Worm (Caenorhabditis elegans) whole organism, L2 larva: ENCODE data around the gene set-2.
A peak's percentile ranks its signal among the peaks of the same experiment; 100 is the strongest.

ENCODE experiments used
- C34F6.9 ChIP-seq: fragments of 150-350 bp; optimal IDR thresholded peaks from 2 replicates; lab custom pipeline; 2014; ENCODE audit warnings: missing biosample characterization, missing genetic modification characterization
- F13H6.1 ChIP-seq: sonication (generic microtip); optimal IDR thresholded peaks from 2 replicates; lab custom pipeline; 2016; ENCODE audit warnings: missing genetic modification characterization, missing compliant biosample characterization
- Y55F3AM.14 ChIP-seq: fragments of 200-800 bp; sonication (Bioruptor generic); optimal IDR thresholded peaks from 2 replicates; lab custom pipeline; 2018; ENCODE audit warnings: mild to moderate bottlenecking, missing genetic modification characterization, missing compliant biosample characterization
- aly-2 ChIP-seq: fragments of 150-350 bp; optimal IDR thresholded peaks from 2 replicates; lab custom pipeline; 2014; ENCODE audit warnings: missing biosample characterization, missing genetic modification characterization
- ama-1 ChIP-seq: fragments of 150-350 bp; optimal IDR thresholded peaks from 2 replicates; lab custom pipeline; 2018; ENCODE audit warnings: inconsistent platforms
- blmp-1 ChIP-seq: sonication (generic microtip); optimal IDR thresholded peaks from 2 replicates; lab custom pipeline; 2017; ENCODE audit warnings: missing genetic modification characterization, mild to moderate bottlenecking, missing compliant biosample characterization, antibody characterized with exemption, moderate library complexity; ENCODE audit not compliant: insufficient read depth
- ceh-16 ChIP-seq: fragments of 150-350 bp; optimal IDR thresholded peaks from 2 replicates; lab custom pipeline; 2014; ENCODE audit warnings: missing biosample characterization, missing genetic modification characterization
- crh-2 ChIP-seq: sonication (generic microtip); optimal IDR thresholded peaks from 2 replicates; lab custom pipeline; 2017; ENCODE audit warnings: missing biosample characterization, missing genetic modification characterization
- egl-27 ChIP-seq: sonication (generic microtip); optimal IDR thresholded peaks from 3 replicates; lab custom pipeline; 2017; ENCODE audit warnings: missing biosample characterization, missing genetic modification reagents, missing genetic modification characterization
- elt-1 ChIP-seq: fragments of 150-350 bp; optimal IDR thresholded peaks from 2 replicates; lab custom pipeline; 2014; ENCODE audit warnings: missing biosample characterization, missing genetic modification characterization
- elt-3 ChIP-seq: sonication (generic microtip); optimal IDR thresholded peaks from 2 replicates; lab custom pipeline; 2017; ENCODE audit warnings: missing biosample characterization, missing genetic modification characterization
- fos-1 ChIP-seq: fragments of 150-350 bp; optimal IDR thresholded peaks from 2 replicates; lab custom pipeline; 2014; ENCODE audit warnings: missing biosample characterization, missing genetic modification characterization
- gmeb-1 ChIP-seq: fragments of 150-350 bp; optimal IDR thresholded peaks from 2 replicates; lab custom pipeline; 2014; ENCODE audit warnings: missing biosample characterization, missing genetic modification characterization
- lin-13 ChIP-seq: fragments of 150-350 bp; optimal IDR thresholded peaks from 2 replicates; lab custom pipeline; 2014; ENCODE audit warnings: missing biosample characterization, missing genetic modification reagents, missing genetic modification characterization
- lin-39 ChIP-seq: fragments of 150-350 bp; optimal IDR thresholded peaks from 2 replicates; lab custom pipeline; 2014; ENCODE audit warnings: missing biosample characterization, missing genetic modification reagents, missing genetic modification characterization
- lsy-2 ChIP-seq, 2 experiments: fragments of 150-350 bp in 1 of 2; sonication (generic microtip) in 1 of 2; optimal IDR thresholded peaks; 2 replicates each; lab custom pipeline; 2014 to 2017; ENCODE audit warnings: missing biosample characterization in 2 of 2, missing genetic modification characterization in 2 of 2
- mab-5 ChIP-seq: fragments of 150-350 bp; optimal IDR thresholded peaks from 2 replicates; lab custom pipeline; 2014; ENCODE audit warnings: missing biosample characterization, missing genetic modification characterization
- mbf-1 ChIP-seq: sonication (generic microtip); optimal IDR thresholded peaks from 2 replicates; lab custom pipeline; 2017; ENCODE audit warnings: missing biosample characterization, missing genetic modification characterization
- mdl-1 ChIP-seq, 2 experiments: fragments of 150-350 bp in 1 of 2; sonication (generic microtip) in 1 of 2; optimal IDR thresholded peaks; 2 replicates each; lab custom pipeline; 2017; ENCODE audit warnings: missing biosample characterization in 2 of 2, missing genetic modification characterization in 2 of 2
- nhr-10 ChIP-seq: sonication (generic microtip); optimal IDR thresholded peaks from 2 replicates; lab custom pipeline; 2017; ENCODE audit warnings: missing biosample characterization, missing genetic modification characterization
- nhr-11 ChIP-seq: fragments of 150-350 bp; optimal IDR thresholded peaks from 2 replicates; lab custom pipeline; 2014; ENCODE audit warnings: missing biosample characterization, missing genetic modification characterization
- nhr-12 ChIP-seq: fragments of 150-350 bp; optimal IDR thresholded peaks from 2 replicates; lab custom pipeline; 2014; ENCODE audit warnings: missing biosample characterization, missing genetic modification characterization
- nhr-129 ChIP-seq: fragments of 150-350 bp; optimal IDR thresholded peaks from 2 replicates; lab custom pipeline; 2014; ENCODE audit warnings: missing biosample characterization, missing genetic modification characterization
- nhr-21 ChIP-seq: fragments of 150-350 bp; optimal IDR thresholded peaks from 2 replicates; lab custom pipeline; 2014; ENCODE audit warnings: missing biosample characterization, missing genetic modification characterization
- nhr-23 ChIP-seq: fragments of 150-350 bp; optimal IDR thresholded peaks from 2 replicates; lab custom pipeline; 2014; ENCODE audit warnings: missing biosample characterization, missing genetic modification reagents, missing genetic modification characterization
- nhr-237 ChIP-seq: fragments of 150-350 bp; optimal IDR thresholded peaks from 2 replicates; lab custom pipeline; 2014; ENCODE audit warnings: missing biosample characterization, missing genetic modification characterization
- nhr-6 ChIP-seq: fragments of 150-350 bp; optimal IDR thresholded peaks from 2 replicates; lab custom pipeline; 2014; ENCODE audit warnings: missing biosample characterization, missing genetic modification characterization
- nhr-77 ChIP-seq: fragments of 150-350 bp; optimal IDR thresholded peaks from 2 replicates; lab custom pipeline; 2014; ENCODE audit warnings: missing biosample characterization, missing genetic modification characterization
- sem-4 ChIP-seq: fragments of 150-350 bp; optimal IDR thresholded peaks from 2 replicates; lab custom pipeline; 2014; ENCODE audit warnings: missing biosample characterization, missing genetic modification reagents, missing genetic modification characterization
- skn-1 ChIP-seq: sonication (generic microtip); optimal IDR thresholded peaks from 2 replicates; lab custom pipeline; 2017; ENCODE audit warnings: missing biosample characterization, missing genetic modification characterization
- sma-3 ChIP-seq: sonication (generic microtip); optimal IDR thresholded peaks from 2 replicates; lab custom pipeline; 2016; ENCODE audit warnings: missing genetic modification reagents, missing genetic modification characterization, missing compliant biosample characterization
- sma-9 ChIP-seq, 2 experiments: fragments of 150-350 bp in 1 of 2; sonication (generic microtip) in 1 of 2; optimal IDR thresholded peaks; 2 replicates each; lab custom pipeline; 2014 to 2016; ENCODE audit warnings: missing genetic modification characterization in 2 of 2, mild to moderate bottlenecking in 1 of 2, missing biosample characterization in 1 of 2, missing compliant biosample characterization in 1 of 2, missing genetic modification reagents in 1 of 2, moderate library complexity in 1 of 2
- unc-39 ChIP-seq: fragments of 150-350 bp; optimal IDR thresholded peaks from 2 replicates; lab custom pipeline; 2014; ENCODE audit warnings: missing biosample characterization, missing genetic modification characterization
- unc-55 ChIP-seq: fragments of 150-350 bp; sonication (generic microtip); optimal IDR thresholded peaks from 3 replicates; lab custom pipeline; 2014; ENCODE audit warnings: missing biosample characterization, missing genetic modification reagents, missing genetic modification characterization
- zag-1 ChIP-seq: fragments of 150-350 bp; optimal IDR thresholded peaks from 2 replicates; lab custom pipeline; 2014; ENCODE audit warnings: missing biosample characterization, missing genetic modification characterization
- ztf-11 ChIP-seq: sonication (generic microtip); optimal IDR thresholded peaks from 2 replicates; lab custom pipeline; 2017; ENCODE audit warnings: missing biosample characterization, missing genetic modification characterization

set-2 gene

ce11 chrIII:4909938-4910337 lies 20.1 kb downstream of the set-2 start, which contains the start of gene F26F4.12:
F26F4.12 (minus strand) TSS chrIII:4910038.
- no peak for TF ChIP-seq crh-2 (tag; lab: Kevin White, UChicago)
- TF ChIP-seq fos-1 (tag; lab: Kevin White, UChicago), result no peak
- TF ChIP-seq lin-13 (GFP tag; lab: Kevin White, UChicago), result no peak
- no peak for TF ChIP-seq skn-1 (tag; lab: Kevin White, UChicago)
- TF ChIP-seq elt-1, result no peak
- TF ChIP-seq nhr-129 (tag; lab: Kevin White, UChicago), result no peak
- no peak for TF ChIP-seq lsy-2 (tag; optimal IDR thresholded peaks at IDR 0.05; lab: Kevin White, UChicago)

DNA sequence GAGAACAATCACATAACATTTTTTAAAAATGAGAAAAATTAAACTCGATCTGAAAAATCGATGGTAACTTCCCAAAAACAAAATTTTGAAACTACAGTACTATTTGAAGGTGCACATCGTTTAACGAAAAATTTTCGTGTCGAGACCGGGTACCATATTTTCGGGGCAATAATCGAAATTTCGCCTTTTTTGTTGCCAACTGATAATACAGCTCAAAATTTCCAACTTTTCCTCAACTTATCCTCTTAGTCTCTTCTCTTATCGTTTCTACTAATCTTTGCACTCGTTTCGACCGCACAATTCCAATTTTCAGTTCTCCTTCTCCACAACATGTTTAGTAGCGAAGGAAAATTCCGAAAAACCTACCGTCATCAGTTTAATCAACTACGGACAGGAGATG lies 23.1 kb downstream of the set-2 start, which contains the start of gene rom-1:
TSS of gene rom-1 (plus strand) at position 301 of the 400 bp plus-strand sequence.
- no peak for TF ChIP-seq zag-1
- TF ChIP-seq lsy-2 (tag; optimal IDR thresholded peaks at IDR 0.05; lab: Kevin White, UChicago), result no peak
- TF ChIP-seq lin-13 (GFP tag; lab: Kevin White, UChicago), result no peak
- no peak for TF ChIP-seq C34F6.9 (tag; lab: Kevin White, UChicago)
- no peak for TF ChIP-seq ama-1 (lab: Kevin White, UChicago)
- TF ChIP-seq unc-39 (tag; lab: Kevin White, UChicago), result no peak
- TF ChIP-seq nhr-129 (tag; lab: Kevin White, UChicago), result no peak
- TF ChIP-seq sem-4 (tag; lab: Kevin White, UChicago), result no peak
- TF ChIP-seq lin-39 (tag; lab: Kevin White, UChicago), result no peak
- no peak for TF ChIP-seq gmeb-1
- no peak for TF ChIP-seq egl-27 (tag; lab: Kevin White, UChicago)
- no peak for TF ChIP-seq skn-1 (tag; lab: Kevin White, UChicago)
- TF ChIP-seq Y55F3AM.14 (GFP tag; lab: Kevin White, UChicago), result no peak
- no peak for TF ChIP-seq elt-3 (tag; lab: Kevin White, UChicago)
- TF ChIP-seq nhr-77 (tag; lab: Kevin White, UChicago), result no peak

ce11 chrIII:4906365-4906764 lies 23.6 kb downstream of the set-2 start:
- no peak for TF ChIP-seq nhr-77 (tag; lab: Kevin White, UChicago)
- TF ChIP-seq fos-1 (tag; lab: Kevin White, UChicago), result peak; percentile 99
- TF ChIP-seq gmeb-1, result peak; percentile 20

- peak; percentile 21 for TF ChIP-seq unc-55
- no peak for TF ChIP-seq aly-2
- no peak for TF ChIP-seq nhr-237
- TF ChIP-seq ceh-16 (tag; lab: Kevin White, UChicago), result no peak
- no peak for TF ChIP-seq elt-3 (tag; lab: Kevin White, UChicago)
- TF ChIP-seq ama-1 (lab: Kevin White, UChicago), result no peak
- TF ChIP-seq ztf-11 (tag; lab: Kevin White, UChicago), result no peak
- TF ChIP-seq nhr-10, result no peak
- TF ChIP-seq blmp-1, result no peak
- no peak for TF ChIP-seq nhr-23
- no peak for TF ChIP-seq skn-1 (tag; lab: Kevin White, UChicago)
- no peak for TF ChIP-seq sem-4 (tag; lab: Kevin White, UChicago)
- no peak for TF ChIP-seq mbf-1 (tag; lab: Kevin White, UChicago)
- no peak for TF ChIP-seq nhr-6 (tag; lab: Kevin White, UChicago)
- TF ChIP-seq gmeb-1, result peak; percentile 17
- TF ChIP-seq lin-39 (tag; lab: Kevin White, UChicago), result no peak
- TF ChIP-seq nhr-129 (tag; lab: Kevin White, UChicago), result peak; percentile 16
- no peak for TF ChIP-seq mab-5 (tag; lab: Kevin White, UChicago)
- no peak for TF ChIP-seq Y55F3AM.14 (GFP tag; lab: Kevin White, UChicago)
- no peak for TF ChIP-seq nhr-12 (tag; lab: Kevin White, UChicago)
- TF ChIP-seq sma-9 (GFP tag; optimal IDR thresholded peaks at IDR 0.05; lab: Kevin White, UChicago), result no peak
- no peak for TF ChIP-seq sma-9 (tag; optimal IDR thresholded peaks at IDR 0.05; lab: Kevin White, UChicago)
- TF ChIP-seq nhr-11 (tag; lab: Kevin White, UChicago), result no peak
- no peak for TF ChIP-seq mdl-1 (tag; optimal IDR thresholded peaks at IDR 0.05; lab: Kevin White, UChicago)
- peak; percentile 36 for TF ChIP-seq fos-1 (tag; lab: Kevin White, UChicago)
- TF ChIP-seq nhr-77 (tag; lab: Kevin White, UChicago), result no peak
- TF ChIP-seq lsy-2 (tag; optimal IDR thresholded peaks at IDR 0.05; lab: Kevin White, UChicago), result peak in 1 of 2 experiments; percentile 41
- peak; percentile 28 for TF ChIP-seq F13H6.1 (tag; lab: Kevin White, UChicago)
- TF ChIP-seq C34F6.9 (tag; lab: Kevin White, UChicago), result peak; percentile 55
- no peak for TF ChIP-seq sma-3 (GFP tag; lab: Kevin White, UChicago)
- no peak for TF ChIP-seq nhr-21 (tag; lab: Kevin White, UChicago)
Measured at ce11 chrIII:4905405-4905804, 24.6 kb downstream of the set-2 start, which contains the start of gene F26F4.8. F26F4.8 (minus strand) TSS chrIII:4905473.
